Fruit fly (Drosophila melanogaster) whole organism, embryonic: ENCODE data around the gene CG34034.

Source experiments
- B-H2 ChIP-seq: fragments of 200-800 bp; sonication (Bioruptor generic); optimal IDR thresholded peaks from 2 replicates; lab custom pipeline; 2018; ENCODE audit warnings: missing biosample characterization, mild to moderate bottlenecking, missing genetic modification characterization
- CG10274 ChIP-seq: fragments of 200-800 bp; sonication (Bioruptor generic); optimal IDR thresholded peaks from 3 replicates; lab custom pipeline; 2017; ENCODE audit warnings: missing biosample characterization, mild to moderate bottlenecking, missing genetic modification characterization
- CG15514 ChIP-seq: fragments of 200-800 bp; sonication (Bioruptor generic); optimal IDR thresholded peaks from 3 replicates; lab custom pipeline; 2017; ENCODE audit warnings: missing biosample characterization, missing genetic modification characterization, mild to moderate bottlenecking, moderate library complexity, missing genetic modification reagents
- CG1647 ChIP-seq: fragments of 200-800 bp; sonication (Bioruptor generic); optimal IDR thresholded peaks from 3 replicates; lab custom pipeline; 2016; ENCODE audit warnings: missing biosample characterization, missing genetic modification characterization
- CG16863 ChIP-seq: fragments of 200-800 bp; sonication (Bioruptor generic); optimal IDR thresholded peaks from 3 replicates; lab custom pipeline; 2016; ENCODE audit warnings: missing biosample characterization, missing genetic modification characterization
- CG31224 ChIP-seq: fragments of 200-800 bp; sonication (Bioruptor generic); IDR thresholded peaks from 2 replicates; pipeline ENCODE4 v1.3.6; 2022; ENCODE audit warnings: missing biosample characterization, missing genetic modification characterization
- CG34376 ChIP-seq: fragments of 200-800 bp; sonication (Bioruptor generic); optimal IDR thresholded peaks from 2 replicates; lab custom pipeline; 2018; ENCODE audit warnings: missing biosample characterization, mild to moderate bottlenecking, missing genetic modification characterization
- CG3995 ChIP-seq: fragments of 200-800 bp; sonication (Bioruptor generic); optimal IDR thresholded peaks from 3 replicates; lab custom pipeline; 2016; ENCODE audit warnings: missing biosample characterization, missing genetic modification characterization
- CG4707 ChIP-seq: fragments of 200-800 bp; sonication (Bioruptor generic); optimal IDR thresholded peaks from 2 replicates; lab custom pipeline; 2018; ENCODE audit warnings: missing biosample characterization, mild to moderate bottlenecking, missing genetic modification characterization, moderate library complexity
- Deaf1 ChIP-seq: fragments of 200-800 bp; optimal IDR thresholded peaks from 3 replicates; lab custom pipeline; 2019; ENCODE audit warnings: missing biosample characterization, mild to moderate bottlenecking, missing genetic modification characterization, moderate library complexity
- GATAe ChIP-seq: fragments of 200-800 bp; sonication (Bioruptor generic); conservative IDR thresholded peaks from 2 replicates; pipeline ENCODE4 v1.3.6; 2022; ENCODE audit warnings: missing biosample characterization, missing genetic modification characterization
- Hey ChIP-seq: fragments of 200-800 bp; sonication (Bioruptor generic); optimal IDR thresholded peaks from 3 replicates; lab custom pipeline; 2018; ENCODE audit warnings: missing biosample characterization, mild to moderate bottlenecking, missing genetic modification characterization
- Max ChIP-seq: fragments of 200-800 bp; sonication (Bioruptor generic); optimal IDR thresholded peaks from 2 replicates; lab custom pipeline; 2016; ENCODE audit warnings: missing biosample characterization, mild to moderate bottlenecking, missing genetic modification characterization
- Med ChIP-seq: fragments of 200-800 bp; sonication (Bioruptor generic); peaks from one replicate; lab custom pipeline; 2016; ENCODE audit warnings: missing biosample characterization, missing genetic modification characterization, mild to moderate bottlenecking, inconsistent platforms, moderate library complexity
- Optix ChIP-seq: fragments of 200-800 bp; sonication (Bioruptor generic); IDR thresholded peaks from 3 replicates; pipeline ENCODE4 v1.3.6; 2022; ENCODE audit warnings: missing biosample characterization, missing genetic modification characterization
- Rx ChIP-seq: fragments of 200-800 bp; sonication (Bioruptor generic); IDR thresholded peaks from 2 replicates; pipeline ENCODE4 v1.3.6; 2022; ENCODE audit warnings: missing biosample characterization, missing genetic modification characterization
- Scr ChIP-seq: fragments of 200-800 bp; sonication (Bioruptor generic); IDR thresholded peaks from 2 replicates; pipeline ENCODE4 v1.3.6; 2022; ENCODE audit warnings: missing biosample characterization, missing genetic modification characterization; ENCODE audit not compliant: partially characterized antibody
- Six4 ChIP-seq: fragments of 200-800 bp; sonication (Bioruptor generic); optimal IDR thresholded peaks from 2 replicates; lab custom pipeline; 2016; ENCODE audit warnings: missing biosample characterization, missing genetic modification characterization
- Ssrp ChIP-seq: fragments of 200-800 bp; sonication (Bioruptor generic); optimal IDR thresholded peaks from 2 replicates; lab custom pipeline; 2018; ENCODE audit warnings: missing biosample characterization, mild to moderate bottlenecking, missing genetic modification characterization, moderate library complexity
- caup ChIP-seq: fragments of 200-800 bp; sonication (Bioruptor generic); optimal IDR thresholded peaks from 3 replicates; lab custom pipeline; 2017; ENCODE audit warnings: missing biosample characterization, mild to moderate bottlenecking, missing genetic modification characterization, moderate library complexity; ENCODE audit not compliant: severe bottlenecking
- chif ChIP-seq, 2 experiments: fragments of 200-800 bp; sonication (Bioruptor generic); optimal IDR thresholded peaks; 3 replicates each; lab custom pipeline; 2016; ENCODE audit warnings: missing biosample characterization in 2 of 2, missing genetic modification characterization in 2 of 2
- chinmo ChIP-seq: fragments of 200-800 bp; sonication (Bioruptor generic); IDR thresholded peaks from 4 replicates; pipeline ENCODE4 v1.3.6; 2022; ENCODE audit warnings: missing biosample characterization, missing genetic modification characterization; ENCODE audit not compliant: partially characterized antibody
- cwo ChIP-seq: fragments of 200-800 bp; sonication (Bioruptor generic); optimal IDR thresholded peaks from 3 replicates; lab custom pipeline; 2017; ENCODE audit warnings: missing biosample characterization, missing genetic modification characterization, mild to moderate bottlenecking, moderate library complexity, missing genetic modification reagents
- exex ChIP-seq: fragments of 200-800 bp; sonication (Bioruptor generic); optimal IDR thresholded peaks from 4 replicates; lab custom pipeline; 2018; ENCODE audit warnings: missing biosample characterization, mild to moderate bottlenecking, missing genetic modification characterization, moderate library complexity
- grn ChIP-seq: fragments of 200-800 bp; sonication (Bioruptor generic); optimal IDR thresholded peaks from 3 replicates; lab custom pipeline; 2017; ENCODE audit warnings: missing biosample characterization, missing genetic modification characterization
- gt ChIP-seq: fragments of 200-800 bp; sonication (Bioruptor generic); IDR thresholded peaks from 2 replicates; pipeline ENCODE4 v1.3.6; 2022; ENCODE audit warnings: missing biosample characterization, missing genetic modification characterization
- hb ChIP-seq: fragments of 200-800 bp; sonication (Bioruptor generic); IDR thresholded peaks from 3 replicates; pipeline ENCODE4 v1.3.6; 2022; ENCODE audit warnings: missing biosample characterization, missing genetic modification characterization; ENCODE audit not compliant: partially characterized antibody
- hkb ChIP-seq, 2 experiments: fragments of 200-800 bp in 1 of 2; fragments of >200 bp in 1 of 2; sonication (Bioruptor generic) in 1 of 2; IDR thresholded peaks in 1 of 2; optimal IDR thresholded peaks in 1 of 2; 2 replicates each; pipeline versions ENCODE4 v1.3.6 to Lab custom; 2017 to 2022; ENCODE audit warnings: missing biosample characterization in 1 of 2, missing genetic modification characterization in 1 of 2
- lab ChIP-seq: fragments of 200-800 bp; sonication (Bioruptor generic); optimal IDR thresholded peaks from 3 replicates; lab custom pipeline; 2017; ENCODE audit warnings: missing biosample characterization, missing genetic modification characterization, mild to moderate bottlenecking, moderate library complexity, missing genetic modification reagents
- mirr ChIP-seq: fragments of 200-800 bp; sonication (Bioruptor generic); optimal IDR thresholded peaks from 3 replicates; lab custom pipeline; 2018; ENCODE audit warnings: missing biosample characterization, mild to moderate bottlenecking, missing genetic modification characterization
- phol ChIP-seq: fragments of 200-800 bp; sonication (Bioruptor generic); optimal IDR thresholded peaks from 3 replicates; lab custom pipeline; 2018; ENCODE audit warnings: missing biosample characterization, mild to moderate bottlenecking, missing genetic modification characterization, moderate library complexity
- rib ChIP-seq: fragments of 200-800 bp; sonication (Bioruptor generic); IDR thresholded peaks from 2 replicates; pipeline ENCODE4 v1.3.6; 2022; ENCODE audit warnings: missing biosample characterization, missing genetic modification characterization
- sd ChIP-seq: fragments of 200-800 bp; sonication (Bioruptor generic); optimal IDR thresholded peaks from 3 replicates; lab custom pipeline; 2018; ENCODE audit warnings: missing biosample characterization, mild to moderate bottlenecking, missing genetic modification characterization, moderate library complexity
- sens ChIP-seq: fragments of 200-800 bp; sonication (Bioruptor generic); peaks from one replicate; lab custom pipeline; 2016; ENCODE audit warnings: missing biosample characterization, missing genetic modification characterization
- seq ChIP-seq: fragments of 200-800 bp; sonication (Bioruptor generic); IDR thresholded peaks from 2 replicates; pipeline ENCODE4 v1.3.6; 2022; ENCODE audit warnings: missing biosample characterization, missing genetic modification characterization
- sna ChIP-seq: fragments of 200-800 bp; sonication (Bioruptor generic); IDR thresholded peaks from 2 replicates; pipeline ENCODE4 v1.3.6; 2022; ENCODE audit warnings: missing biosample characterization, missing genetic modification characterization; ENCODE audit not compliant: partially characterized antibody
- sr ChIP-seq: fragments of 200-800 bp; sonication (Bioruptor generic); IDR thresholded peaks from 3 replicates; pipeline ENCODE4 v1.3.6; 2022; ENCODE audit warnings: missing biosample characterization, missing genetic modification characterization
- sug ChIP-seq: fragments of 200-800 bp; optimal IDR thresholded peaks from 2 replicates; lab custom pipeline; 2019; ENCODE audit warnings: missing biosample characterization, mild to moderate bottlenecking, missing genetic modification characterization, moderate library complexity
- unpg ChIP-seq: fragments of 200-800 bp; sonication (Bioruptor generic); optimal IDR thresholded peaks from 3 replicates; lab custom pipeline; 2018; ENCODE audit warnings: missing biosample characterization, mild to moderate bottlenecking, missing genetic modification characterization, moderate library complexity
- wdn ChIP-seq: fragments of 200-800 bp; sonication (Bioruptor generic); IDR thresholded peaks from 2 replicates; pipeline ENCODE4 v1.3.6; 2022; ENCODE audit warnings: missing biosample characterization, missing genetic modification characterization

Gene CG34034

dm6 chr3R:21769218-21769617 is 30.3 kb upstream of the CG34034 start, which contains the start of gene Burs:
Gene Burs, plus strand, starts transcription at chr3R:21769518.
- TF ChIP-seq hb (no peak), Optix (GFP tag; lab: Robert Waterston, UW) (no peak), phol (tag; lab: Kevin White, UChicago) (no peak), mirr (no peak), Six4 (GFP tag; lab: Kevin White, UChicago) (no peak), unpg (GFP tag; lab: Kevin White, UChicago) (no peak), sna (no peak), sr (GFP tag; lab: Robert Waterston, UW) (no peak), CG4707 (no peak)

DNA sequence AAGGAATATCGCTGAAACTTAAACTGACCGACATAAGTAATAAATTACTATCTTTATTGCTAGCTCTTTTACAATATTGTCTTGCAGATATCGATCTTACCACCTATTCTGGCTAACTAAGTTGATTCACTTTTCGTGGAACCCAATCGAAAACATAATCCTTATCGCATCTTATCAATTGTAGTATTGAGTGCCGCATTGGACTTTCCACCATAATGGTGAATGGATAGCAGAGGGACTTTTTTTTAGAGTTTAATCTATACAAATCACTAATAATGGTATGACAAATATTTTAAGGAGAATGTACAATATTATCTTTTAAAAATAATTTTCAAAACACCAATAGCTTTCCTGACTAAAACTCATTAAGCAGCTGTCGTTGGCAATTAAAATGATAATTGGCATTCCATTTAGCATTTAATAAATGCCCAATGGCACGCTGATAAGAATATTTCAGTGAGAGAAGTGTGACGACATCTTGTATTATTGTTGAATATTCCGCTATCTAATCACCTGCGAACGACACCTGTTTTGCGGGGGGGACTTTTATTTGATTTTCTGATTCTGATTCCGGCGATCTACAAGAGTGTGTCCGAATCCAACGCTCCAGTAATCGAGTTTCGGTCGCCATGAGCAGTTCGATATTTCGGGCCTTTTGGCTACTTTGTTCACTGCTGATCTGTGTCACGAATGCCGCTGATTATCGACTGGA is 19.4 kb upstream of the CG34034 start, which contains the start of gene CG42335:
CG42335 (plus strand) TSS at position 620 of the 712 bp plus-strand sequence.
- TF ChIP-seq Scr (GFP tag; lab: Robert Waterston, UW), result no peak
- peak; percentile 27 for TF ChIP-seq Deaf1 (tag; lab: Kevin White, UChicago)
- peak; percentile 99 for TF ChIP-seq sug (tag; lab: Kevin White, UChicago)
- TF ChIP-seq chif (GFP tag; optimal IDR thresholded peaks at IDR 0.05; lab: Kevin White, UChicago), result no peak
- TF ChIP-seq grn (GFP tag; lab: Kevin White, UChicago), result peak; percentile 80
- 0 out of 4 replicates have a peak, but pooled peaks have one; percentile 36 for TF ChIP-seq chinmo (GFP tag; lab: Robert Waterston, UW)
- peak; percentile 35 for TF ChIP-seq Med
- peak; percentile 41 for TF ChIP-seq CG34376 (GFP tag; lab: Kevin White, UChicago)
- peak; percentile 69 for TF ChIP-seq exex (tag; lab: Kevin White, UChicago)
- TF ChIP-seq sens (GFP tag; lab: Kevin White, UChicago), result peak; percentile 42
- peak; percentile 66 for TF ChIP-seq sd (tag; lab: Kevin White, UChicago)
- no peak for TF ChIP-seq Ssrp (tag; lab: Kevin White, UChicago)
- TF ChIP-seq mirr, result peak; percentile 78
- peak; percentile 56 for TF ChIP-seq Hey (tag; lab: Kevin White, UChicago)
- no peak for TF ChIP-seq rib
- peak; percentile 13 for TF ChIP-seq CG15514 (GFP tag; lab: Kevin White, UChicago)
- TF ChIP-seq caup, result peak; percentile 3
- no peak for TF ChIP-seq Rx
- peak; percentile 60 for TF ChIP-seq GATAe

dm6 chr3R:21757550-21757949 is 18.6 kb upstream of the CG34034 start:
- no peak for TF ChIP-seq Max (GFP tag; lab: Kevin White, UChicago)
- no peak for TF ChIP-seq CG10274 (GFP tag; lab: Kevin White, UChicago)
- no peak for TF ChIP-seq CG3995
- no peak for TF ChIP-seq CG31224 (GFP tag; lab: Robert Waterston, UW)
- TF ChIP-seq cwo (GFP tag; lab: Kevin White, UChicago), result peak; percentile 66
- TF ChIP-seq wdn (GFP tag; lab: Robert Waterston, UW), result no peak
- no peak for TF ChIP-seq CG1647 (GFP tag; lab: Kevin White, UChicago)
- no peak for TF ChIP-seq gt
- TF ChIP-seq sug (tag; lab: Kevin White, UChicago), result peak; percentile 34
- peak; percentile 2 for TF ChIP-seq lab (GFP tag; lab: Kevin White, UChicago)
- no peak for TF ChIP-seq hkb (optimal IDR thresholded peaks at IDR 0.05; lab: Kevin White, UChicago)
- TF ChIP-seq hkb (GFP tag; IDR thresholded peaks at IDR 0.05; lab: Robert Waterston, UW), result no peak
- TF ChIP-seq sna, result no peak
- peak; percentile 13 for TF ChIP-seq B-H2 (GFP tag; lab: Kevin White, UChicago)
- no peak for TF ChIP-seq CG16863 (GFP tag; lab: Kevin White, UChicago)
- no peak for TF ChIP-seq seq (GFP tag; lab: Robert Waterston, UW)
